Fruit fly (Drosophila melanogaster) whole organism, embryonic: ENCODE results near the gene EAChm.

Experiments used
- Asciz ChIP-seq: fragments of 200-800 bp; sonication (Bioruptor generic); optimal IDR thresholded peaks from 2 replicates; lab custom pipeline; 2017; ENCODE audit warnings: missing biosample characterization, mild to moderate bottlenecking, missing genetic modification characterization, missing genetic modification reagents
- Atf6 ChIP-seq: fragments of 200-800 bp; sonication (Bioruptor generic); IDR thresholded peaks from 2 replicates; pipeline ENCODE4 v1.3.6; 2022; ENCODE audit warnings: missing biosample characterization, missing genetic modification characterization
- B-H1 ChIP-seq: fragments of 200-800 bp; sonication (Bioruptor generic); IDR thresholded peaks from 3 replicates; pipeline ENCODE4 v1.3.6; 2022; ENCODE audit warnings: missing biosample characterization, missing genetic modification characterization
- CG11085 ChIP-seq: fragments of 200-800 bp; sonication (Bioruptor generic); IDR thresholded peaks from 2 replicates; pipeline ENCODE4 v1.3.6; 2022; ENCODE audit warnings: missing biosample characterization, missing genetic modification characterization
- CG12769 ChIP-seq: fragments of 200-800 bp; sonication (Bioruptor generic); optimal IDR thresholded peaks from 2 replicates; lab custom pipeline; 2019; ENCODE audit warnings: missing biosample characterization, mild to moderate bottlenecking, missing genetic modification characterization, moderate library complexity
- CG14965 ChIP-seq: fragments of 200-800 bp; sonication (Bioruptor generic); optimal IDR thresholded peaks from 2 replicates; lab custom pipeline; 2016; ENCODE audit warnings: missing biosample characterization, missing genetic modification characterization, borderline replicate concordance
- CG15073 ChIP-seq: fragments of 200-800 bp; sonication (Bioruptor generic); optimal IDR thresholded peaks from 2 replicates; lab custom pipeline; 2016; ENCODE audit warnings: missing biosample characterization, missing genetic modification characterization
- CG15696 ChIP-seq: fragments of 200-800 bp; sonication (Bioruptor generic); optimal IDR thresholded peaks from 2 replicates; lab custom pipeline; 2019; ENCODE audit warnings: missing biosample characterization, mild to moderate bottlenecking, missing genetic modification characterization, moderate library complexity
- CG18599 ChIP-seq: fragments of 200-800 bp; sonication (Bioruptor generic); optimal IDR thresholded peaks from 3 replicates; lab custom pipeline; 2017; ENCODE audit warnings: missing biosample characterization, missing genetic modification characterization, mild to moderate bottlenecking, moderate library complexity, missing genetic modification reagents
- CG31224 ChIP-seq: fragments of 200-800 bp; sonication (Bioruptor generic); IDR thresholded peaks from 2 replicates; pipeline ENCODE4 v1.3.6; 2022; ENCODE audit warnings: missing biosample characterization, missing genetic modification characterization
- CG4328 ChIP-seq: fragments of 200-800 bp; sonication (Bioruptor generic); optimal IDR thresholded peaks from 3 replicates; lab custom pipeline; 2017; ENCODE audit warnings: missing biosample characterization, missing genetic modification reagents, missing genetic modification characterization
- CG4707 ChIP-seq: fragments of 200-800 bp; sonication (Bioruptor generic); optimal IDR thresholded peaks from 2 replicates; lab custom pipeline; 2018; ENCODE audit warnings: missing biosample characterization, mild to moderate bottlenecking, missing genetic modification characterization, moderate library complexity
- CG4730 ChIP-seq: fragments of 200-800 bp; sonication (Bioruptor generic); IDR thresholded peaks from 2 replicates; pipeline ENCODE4 v1.3.6; 2022; ENCODE audit warnings: missing biosample characterization, missing genetic modification characterization
- CG5953 ChIP-seq: fragments of 200-800 bp; sonication (Bioruptor generic); IDR thresholded peaks from 2 replicates; pipeline ENCODE4 v1.3.6; 2022; ENCODE audit warnings: missing biosample characterization, missing genetic modification characterization
- CG6254 ChIP-seq: fragments of 200-800 bp; sonication (Bioruptor generic); optimal IDR thresholded peaks from 3 replicates; lab custom pipeline; 2017; ENCODE audit warnings: mild to moderate bottlenecking, missing biosample characterization, missing genetic modification reagents, missing genetic modification characterization
- CG6854 ChIP-seq: fragments of 200-800 bp; sonication (Bioruptor generic); optimal IDR thresholded peaks from 3 replicates; lab custom pipeline; 2017; ENCODE audit warnings: missing biosample characterization, mild to moderate bottlenecking, missing genetic modification characterization
- CG7786 ChIP-seq: fragments of 200-800 bp; sonication (Bioruptor generic); optimal IDR thresholded peaks from 2 replicates; lab custom pipeline; 2016; ENCODE audit warnings: missing biosample characterization, missing genetic modification characterization
- CG7987 ChIP-seq: fragments of 200-800 bp; sonication (Bioruptor generic); optimal IDR thresholded peaks from 2 replicates; lab custom pipeline; 2018; ENCODE audit warnings: missing biosample characterization, mild to moderate bottlenecking, missing genetic modification characterization, moderate library complexity
- CG9437 ChIP-seq: fragments of 200-800 bp; sonication (Bioruptor generic); optimal IDR thresholded peaks from 2 replicates; lab custom pipeline; 2018; ENCODE audit warnings: missing biosample characterization, mild to moderate bottlenecking, missing genetic modification characterization
- Camta ChIP-seq: fragments of 200-800 bp; sonication (Bioruptor generic); optimal IDR thresholded peaks from 2 replicates; lab custom pipeline; 2016; ENCODE audit warnings: missing biosample characterization, missing genetic modification characterization
- CrebB ChIP-seq: fragments of 200-800 bp; sonication (Bioruptor generic); optimal IDR thresholded peaks from 3 replicates; lab custom pipeline; 2018; ENCODE audit warnings: missing biosample characterization, mild to moderate bottlenecking, missing genetic modification characterization
- Dfd ChIP-seq, 2 experiments: fragments of >200 bp; optimal IDR thresholded peaks; 2 replicates each; lab custom pipeline; 2017; ENCODE audit warnings: missing biosample characterization in 2 of 2, missing genetic modification characterization in 2 of 2
- Gug ChIP-seq: fragments of 200-800 bp; sonication (Bioruptor generic); IDR thresholded peaks from 4 replicates; pipeline ENCODE4 v1.3.6; 2022; ENCODE audit warnings: missing biosample characterization, missing genetic modification characterization
- HLHmδ ChIP-seq: fragments of 200-800 bp; sonication (Bioruptor generic); optimal IDR thresholded peaks from 2 replicates; lab custom pipeline; 2018; ENCODE audit warnings: missing biosample characterization, mild to moderate bottlenecking, missing genetic modification characterization, moderate library complexity
- Hr39 ChIP-seq: fragments of >200 bp; optimal IDR thresholded peaks from 2 replicates; lab custom pipeline; 2017
- MBD-R2 ChIP-seq: fragments of 200-800 bp; sonication (Bioruptor generic); IDR thresholded peaks from 2 replicates; pipeline ENCODE4 v1.3.6; 2022; ENCODE audit warnings: missing biosample characterization, missing genetic modification characterization
- Max ChIP-seq: fragments of 200-800 bp; sonication (Bioruptor generic); optimal IDR thresholded peaks from 2 replicates; lab custom pipeline; 2016; ENCODE audit warnings: missing biosample characterization, mild to moderate bottlenecking, missing genetic modification characterization
- Med ChIP-seq: fragments of 200-800 bp; sonication (Bioruptor generic); peaks from one replicate; lab custom pipeline; 2016; ENCODE audit warnings: missing biosample characterization, missing genetic modification characterization, mild to moderate bottlenecking, inconsistent platforms, moderate library complexity
- Nf-YB ChIP-seq: fragments of 200-800 bp; sonication (Bioruptor generic); optimal IDR thresholded peaks from 3 replicates; lab custom pipeline; 2019; ENCODE audit warnings: missing biosample characterization, mild to moderate bottlenecking, missing genetic modification characterization, moderate library complexity
- Rfx ChIP-seq: fragments of 200-800 bp; sonication (Bioruptor generic); IDR thresholded peaks from 2 replicates; pipeline ENCODE4 v1.3.6; 2022; ENCODE audit warnings: missing biosample characterization, missing genetic modification characterization
- Ssrp ChIP-seq: fragments of 200-800 bp; sonication (Bioruptor generic); optimal IDR thresholded peaks from 2 replicates; lab custom pipeline; 2018; ENCODE audit warnings: missing biosample characterization, mild to moderate bottlenecking, missing genetic modification characterization, moderate library complexity
- ac ChIP-seq: fragments of 200-800 bp; sonication (Bioruptor generic); optimal IDR thresholded peaks from 3 replicates; lab custom pipeline; 2017; ENCODE audit warnings: missing biosample characterization, mild to moderate bottlenecking, missing genetic modification characterization
- aop ChIP-seq: fragments of 200-800 bp; sonication (Bioruptor generic); IDR thresholded peaks from 2 replicates; pipeline ENCODE4 v1.3.6; 2022; ENCODE audit warnings: missing biosample characterization, missing genetic modification characterization
- ara ChIP-seq: fragments of 200-800 bp; sonication (Bioruptor generic); IDR thresholded peaks from 2 replicates; pipeline ENCODE4 v1.3.6; 2022; ENCODE audit warnings: missing biosample characterization, missing genetic modification characterization
- bbx ChIP-seq: fragments of 200-800 bp; sonication (Bioruptor generic); IDR thresholded peaks from 2 replicates; pipeline ENCODE4 v1.3.6; 2022; ENCODE audit warnings: missing biosample characterization, missing genetic modification characterization; ENCODE audit not compliant: partially characterized antibody
- da ChIP-seq: fragments of 200-800 bp; sonication (Bioruptor generic); optimal IDR thresholded peaks from 2 replicates; lab custom pipeline; 2016; ENCODE audit warnings: missing biosample characterization, missing genetic modification characterization
- ftz-f1 ChIP-seq: fragments of 200-800 bp; sonication (Bioruptor generic); optimal IDR thresholded peaks from 2 replicates; lab custom pipeline; 2016; ENCODE audit warnings: missing biosample characterization, missing genetic modification characterization
- gro ChIP-seq: fragments of 200-800 bp; sonication (Bioruptor generic); optimal IDR thresholded peaks from 2 replicates; lab custom pipeline; 2016; ENCODE audit warnings: missing biosample characterization, missing genetic modification characterization
- ind ChIP-seq: fragments of 200-800 bp; sonication (Bioruptor generic); optimal IDR thresholded peaks from 3 replicates; lab custom pipeline; 2016; ENCODE audit warnings: missing biosample characterization, missing genetic modification characterization
- jigr1 ChIP-seq: fragments of 200-800 bp; sonication (Bioruptor generic); IDR thresholded peaks from 3 replicates; pipeline ENCODE4 v1.3.6; 2022; ENCODE audit warnings: missing biosample characterization, missing genetic modification characterization
- org-1 ChIP-seq: fragments of 200-800 bp; sonication (Bioruptor generic); optimal IDR thresholded peaks from 2 replicates; lab custom pipeline; 2017; ENCODE audit warnings: missing biosample characterization, missing genetic modification characterization
- prd ChIP-seq, 3 experiments: fragments of >200 bp in 2 of 3; fragments of 200-800 bp in 1 of 3; sonication (Bioruptor generic) in 1 of 3; optimal IDR thresholded peaks in 2 of 3; IDR thresholded peaks in 1 of 3; 2 replicates in 2 of 3; 3 replicates in 1 of 3; pipeline versions ENCODE4 v1.3.6 to Lab custom; 2017 to 2022; ENCODE audit warnings: missing biosample characterization in 1 of 3, missing genetic modification characterization in 1 of 3
- pum ChIP-seq: fragments of 200-800 bp; sonication (Bioruptor generic); optimal IDR thresholded peaks from 2 replicates; lab custom pipeline; 2016; ENCODE audit warnings: missing biosample characterization, missing genetic modification characterization
- shn ChIP-seq: fragments of 200-800 bp; sonication (Bioruptor generic); optimal IDR thresholded peaks from 3 replicates; lab custom pipeline; 2016; ENCODE audit warnings: missing biosample characterization, missing genetic modification characterization
- sisA ChIP-seq: fragments of 200-800 bp; sonication (Bioruptor generic); IDR thresholded peaks from 2 replicates; pipeline ENCODE4 v1.3.6; 2022; ENCODE audit warnings: missing biosample characterization, missing genetic modification characterization
- stc ChIP-seq: fragments of 200-800 bp; sonication (Bioruptor generic); IDR thresholded peaks from 2 replicates; pipeline ENCODE4 v1.3.6; 2022; ENCODE audit warnings: missing biosample characterization, missing genetic modification characterization
- ttk ChIP-seq: fragments of 200-800 bp; sonication (Bioruptor generic); IDR thresholded peaks from 2 replicates; pipeline ENCODE4 v2.1.2; 2022; ENCODE audit warnings: missing biosample characterization, missing genetic modification characterization
- wor ChIP-seq: fragments of 200-800 bp; sonication (Bioruptor generic); IDR thresholded peaks from 2 replicates; pipeline ENCODE4 v1.3.6; 2022; ENCODE audit warnings: missing biosample characterization, missing genetic modification characterization
- zfh2 ChIP-seq: fragments of 200-800 bp; sonication (Bioruptor generic); optimal IDR thresholded peaks from 2 replicates; lab custom pipeline; 2016; ENCODE audit warnings: missing biosample characterization, missing genetic modification characterization

The EAChm gene

DNA sequence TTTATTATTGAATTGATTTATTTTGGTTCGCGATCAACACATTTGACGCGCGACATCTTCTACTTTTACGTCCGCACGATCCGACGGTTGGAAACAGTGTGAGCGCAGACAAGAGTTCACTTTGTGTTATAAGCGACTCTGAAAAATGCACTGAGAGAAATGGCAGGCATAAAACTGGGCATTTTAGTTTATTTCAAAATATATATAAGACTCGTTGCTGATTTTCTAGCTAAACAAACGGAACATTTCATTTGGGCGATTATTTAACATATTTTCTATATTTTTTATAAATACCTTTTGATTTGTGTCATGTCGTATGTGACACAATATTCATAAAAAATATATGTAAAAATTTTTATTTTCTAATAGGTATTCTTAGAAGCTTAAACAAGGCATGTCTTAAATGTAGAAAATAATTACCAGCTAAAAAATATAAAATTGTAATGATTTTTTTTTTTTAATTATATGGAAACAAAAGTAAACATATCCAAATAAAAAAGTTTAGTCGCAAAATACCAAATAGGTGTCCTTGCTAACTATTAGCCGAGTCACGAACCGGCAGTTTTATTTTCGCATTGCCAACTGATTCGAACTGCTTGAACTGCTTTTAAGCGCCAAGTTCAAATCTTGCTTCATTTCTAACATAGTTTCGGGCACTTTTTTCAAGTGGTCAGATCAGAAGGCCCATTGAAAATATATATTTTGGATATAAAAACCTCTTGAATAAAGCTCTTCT is 40.5 kb upstream of the EAChm start, which contains the start of gene Reck (continued):
- no peak for TF ChIP-seq prd (optimal IDR thresholded peaks at IDR 0.05; lab: Kevin White, UChicago)
- peak; percentile 71 for TF ChIP-seq prd (GFP tag; IDR thresholded peaks at IDR 0.05; lab: Robert Waterston, UW)
- peak; percentile 63 for TF ChIP-seq ac
- TF ChIP-seq CG14965 (GFP tag; lab: Kevin White, UChicago) = no peak
- peak; percentile 27 for TF ChIP-seq CG15073 (GFP tag; lab: Kevin White, UChicago)
- TF ChIP-seq Dfd (GFP tag; optimal IDR thresholded peaks at IDR 0.05; lab: Kevin White, UChicago) = no peak
- TF ChIP-seq da = no peak
- no peak for TF ChIP-seq ftz-f1 (GFP tag; lab: Kevin White, UChicago)
- TF ChIP-seq Med = peak; percentile 93
- TF ChIP-seq ind (GFP tag; lab: Kevin White, UChicago) = peak; percentile 81
- peak; percentile 55 for TF ChIP-seq CG31224 (GFP tag; lab: Robert Waterston, UW)
- peak; percentile 72 for TF ChIP-seq CG4328
- peak; percentile 86 for TF ChIP-seq CG18599 (GFP tag; lab: Kevin White, UChicago)
- peak; percentile 64; the same call in 2 of the 4 replicates for TF ChIP-seq Gug
- peak; percentile 74 for TF ChIP-seq CG4730
- peak; percentile 44; the same call in 1 of the 2 replicates for TF ChIP-seq ttk
- peak; percentile 77 for TF ChIP-seq CG7987 (GFP tag; lab: Kevin White, UChicago)
- no peak for TF ChIP-seq gro
- peak; percentile 47 for TF ChIP-seq pum (GFP tag; lab: Kevin White, UChicago)
- peak; percentile 31 for TF ChIP-seq Camta
- peak; percentile 10 for TF ChIP-seq HLHmδ (GFP tag; lab: Kevin White, UChicago)
- TF ChIP-seq CG6854 (GFP tag; lab: Kevin White, UChicago) = peak; percentile 75
- TF ChIP-seq Asciz (GFP tag; lab: Kevin White, UChicago) = peak; percentile 83
- no peak for TF ChIP-seq shn (GFP tag; lab: Kevin White, UChicago)
- TF ChIP-seq Hr39 (lab: Kevin White, UChicago) = no peak
- peak; percentile 20 for TF ChIP-seq CG7786 (GFP tag; lab: Kevin White, UChicago)
- peak; percentile 77; the same call in 2 of the 3 replicates for TF ChIP-seq B-H1 (GFP tag; lab: Robert Waterston, UW)
- TF ChIP-seq wor (GFP tag; lab: Robert Waterston, UW) = peak; percentile 44
- no peak; the same call in 1 of the 2 replicates for TF ChIP-seq bbx
- peak; percentile 45; the same call in 1 of the 2 replicates for TF ChIP-seq CG11085 (GFP tag; lab: Robert Waterston, UW)
- peak; percentile 84 for TF ChIP-seq sisA (GFP tag; lab: Robert Waterston, UW)
- TF ChIP-seq Ssrp = peak; percentile 74
- TF ChIP-seq CG4707 (GFP tag; lab: Kevin White, UChicago) = peak; percentile 56
- peak; percentile 89 for TF ChIP-seq CG5953 (GFP tag; lab: Robert Waterston, UW)
- peak; percentile 71 for TF ChIP-seq Max (GFP tag; lab: Kevin White, UChicago)
- peak; percentile 85 for TF ChIP-seq stc
- no peak for TF ChIP-seq zfh2 (GFP tag; lab: Kevin White, UChicago)
- TF ChIP-seq aop (GFP tag; lab: Robert Waterston, UW) = peak; percentile 29; the same call in 1 of the 2 replicates
- peak; percentile 52 for TF ChIP-seq CrebB (tag; lab: Kevin White, UChicago)
- peak; percentile 62 for TF ChIP-seq CG9437 (GFP tag; lab: Kevin White, UChicago)
- peak; percentile 69 for TF ChIP-seq CG15696
- peak; percentile 22 for TF ChIP-seq org-1
- peak; percentile 16 for TF ChIP-seq CG12769 (tag; lab: Kevin White, UChicago)
- TF ChIP-seq Nf-YB (GFP tag; lab: Kevin White, UChicago) = peak; percentile 65
- no peak for TF ChIP-seq jigr1
- TF ChIP-seq Rfx (GFP tag; lab: Robert Waterston, UW) = peak; percentile 76
- peak; percentile 73; the same call in 1 of the 2 replicates for TF ChIP-seq ara (GFP tag; lab: Robert Waterston, UW)
- TF ChIP-seq MBD-R2 (GFP tag; lab: Robert Waterston, UW) = no peak; the same call in 1 of the 2 replicates
- peak; percentile 90 for TF ChIP-seq CG6254 (GFP tag; lab: Kevin White, UChicago)
- TF ChIP-seq Atf6 (GFP tag; lab: Robert Waterston, UW) = peak; percentile 80; the same call in 1 of the 2 replicates
